Fruit fly (Drosophila melanogaster): ENCODE data around the gene Sdic3.
"Not testable (repeated sequence)": the region's sequence is repeated elsewhere in the genome, so short reads cannot be mapped to it uniquely, and the experiment has no call there.

DNA sequence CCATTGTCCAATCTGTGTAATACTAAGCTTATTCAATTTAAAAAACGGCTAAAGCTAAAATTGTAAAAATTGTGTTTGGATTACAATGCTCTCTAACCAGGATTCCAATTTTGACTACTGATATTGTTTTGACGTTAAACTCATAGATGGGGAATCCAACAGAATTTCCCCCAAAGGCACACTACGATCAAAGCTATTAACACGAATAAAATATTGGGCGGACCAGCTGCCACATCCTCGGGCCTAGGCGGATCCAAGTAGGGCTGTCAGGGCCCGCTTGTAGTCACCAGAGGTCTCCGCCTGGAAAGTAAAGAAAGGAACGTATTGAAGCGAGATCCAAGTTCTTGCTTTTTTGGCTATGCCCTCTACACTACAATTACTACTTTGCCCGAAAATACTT is 7.6 kb downstream of the Sdic3 start, which contains the start of gene Sdic2:
- not testable (repeated sequence) for TF ChIP-seq EcR (GFP tag; optimal IDR thresholded peaks at IDR 0.05); psq (optimal IDR thresholded peaks at IDR 0.05); usp (GFP tag; optimal IDR thresholded peaks at IDR 0.05); Dll (optimal IDR thresholded peaks at IDR 0.05); pan (optimal IDR thresholded peaks at IDR 0.05)

Data from whole organism.